Worm (Caenorhabditis elegans) whole organism, early embryonic: Measurements from ENCODE around the gene C42D4.3.

ENCODE experiments used
- B0310.2 ChIP-seq: sonication (generic microtip); optimal IDR thresholded peaks from 2 replicates; lab custom pipeline; 2016; ENCODE audit warnings: mild to moderate bottlenecking, missing genetic modification characterization, missing compliant biosample characterization
- ama-1 ChIP-seq: fragments of 150-350 bp; optimal IDR thresholded peaks from 2 replicates; lab custom pipeline; 2014
- ceh-36 ChIP-seq: sonication (generic microtip); optimal IDR thresholded peaks from 2 replicates; lab custom pipeline; 2016; ENCODE audit warnings: missing genetic modification characterization, inconsistent platforms, missing compliant biosample characterization
- ets-7 ChIP-seq: sonication (generic microtip); optimal IDR thresholded peaks from 2 replicates; lab custom pipeline; 2016; ENCODE audit warnings: missing genotype, missing genetic modification characterization, missing compliant biosample characterization
- flt-1 ChIP-seq: fragments of 200-800 bp; sonication (Bioruptor generic); IDR thresholded peaks from 2 replicates; pipeline ENCODE4 v1.3.6; 2022; ENCODE audit warnings: missing genetic modification characterization, missing compliant biosample characterization
- hmbx-1 ChIP-seq: sonication (generic microtip); optimal IDR thresholded peaks from 2 replicates; lab custom pipeline; 2016; ENCODE audit warnings: mild to moderate bottlenecking, missing genetic modification characterization, missing compliant biosample characterization
- hmg-4 ChIP-seq: fragments of 200-800 bp; sonication (Bioruptor generic); optimal IDR thresholded peaks from 2 replicates; lab custom pipeline; 2018; ENCODE audit warnings: mild to moderate bottlenecking, missing genetic modification characterization, missing compliant biosample characterization
- hnd-1 ChIP-seq: sonication (generic microtip); optimal IDR thresholded peaks from 2 replicates; lab custom pipeline; 2016; ENCODE audit warnings: missing genetic modification characterization, missing compliant biosample characterization
- pes-1 ChIP-seq: fragments of 200-800 bp; sonication (Bioruptor generic); IDR thresholded peaks from 2 replicates; pipeline ENCODE4 v1.3.6; 2022; ENCODE audit warnings: missing genetic modification reagents, missing genetic modification characterization, missing compliant biosample characterization
- sea-1 ChIP-seq: fragments of 200-800 bp; sonication (Bioruptor generic); conservative IDR thresholded peaks from 2 replicates; pipeline ENCODE4 v1.3.6; 2022; ENCODE audit warnings: missing genetic modification characterization, missing compliant biosample characterization

ce11 chrIV:7182818-7183217 lies 3.8 kb downstream of the C42D4.3 start:
- TF ChIP-seq hmbx-1 (tag; lab: Kevin White, UChicago) (no peak), ets-7 (tag; lab: Kevin White, UChicago) (no peak), ceh-36 (tag; lab: Kevin White, UChicago) (no peak), B0310.2 (tag; lab: Kevin White, UChicago) (no peak), sea-1 (GFP tag; lab: Robert Waterston, UW) (no peak), flt-1 (no peak), pes-1 (GFP tag; lab: Robert Waterston, UW) (no peak), ama-1 (lab: Kevin White, UChicago) (no peak), hnd-1 (tag; lab: Kevin White, UChicago) (no peak), hmg-4 (GFP tag; lab: Kevin White, UChicago) (no peak)
